Worm (Caenorhabditis elegans): ENCODE results near the gene D1054.19.

Gene D1054.19

DNA sequence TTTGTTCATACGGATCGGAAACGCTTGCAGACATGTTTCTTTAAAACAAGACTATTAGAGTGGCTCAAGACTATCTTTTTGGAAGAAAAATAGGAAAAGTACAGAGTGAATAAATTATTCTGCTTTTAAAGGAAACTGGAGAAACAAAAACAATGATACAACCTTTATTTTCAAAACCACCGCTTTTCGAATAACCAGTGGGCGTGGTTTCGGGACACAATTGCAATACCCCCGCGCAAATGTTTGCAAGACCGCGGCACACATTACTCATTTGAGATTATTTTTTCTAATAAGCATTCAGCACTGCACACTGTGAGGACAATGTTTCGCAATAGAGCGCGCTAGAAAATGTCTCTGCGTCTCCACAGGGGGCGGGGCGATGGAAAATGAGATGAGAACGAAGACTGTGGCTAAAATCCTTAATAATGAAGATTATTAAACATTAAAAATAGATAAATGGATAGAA, 12.3 kb downstream of the D1054.19 start, which contains the start of gene plrg-1 (continued):
- TF ChIP-seq F13H6.1 (tag; optimal IDR thresholded peaks at IDR 0.05) (peak; percentile 93), nhr-23 (tag; optimal IDR thresholded peaks at IDR 0.05) (no peak)

DNA sequence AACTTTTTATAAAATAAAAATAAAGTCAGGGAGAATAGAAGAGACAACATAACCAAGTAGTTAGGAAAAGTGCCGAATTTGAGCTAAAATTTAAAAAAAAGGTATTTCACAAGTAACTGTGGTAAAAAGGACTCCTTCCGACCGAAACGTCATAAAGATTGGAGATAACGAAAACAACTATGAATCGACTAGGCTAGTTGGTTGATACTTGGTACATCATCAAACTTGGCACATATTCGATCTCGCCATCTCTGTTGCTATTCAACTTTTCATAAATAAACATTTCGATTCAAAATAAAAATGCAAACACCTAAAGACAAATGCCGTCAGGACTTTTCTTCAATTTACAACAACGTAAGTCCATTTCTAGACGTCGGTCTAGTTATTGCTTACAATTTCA, 16.2 kb downstream of the D1054.19 start, which contains the start of gene C29A12.22:
Gene C29A12.22 (plus strand): TSS at position 301 of the 400 bp plus-strand sequence.
- TF ChIP-seq unc-39 (tag; optimal IDR thresholded peaks at IDR 0.05) (no peak), nhr-77 (tag; optimal IDR thresholded peaks at IDR 0.05) (no peak), nhr-25 (tag; optimal IDR thresholded peaks at IDR 0.05) (no peak), blmp-1 (tag; optimal IDR thresholded peaks at IDR 0.05; ENCODE audit: insufficient read depth) (no peak), lsy-2 (tag; optimal IDR thresholded peaks at IDR 0.05) (no peak), zag-1 (tag; optimal IDR thresholded peaks at IDR 0.05) (no peak), sma-9 (GFP tag; optimal IDR thresholded peaks at IDR 0.05) (no peak), sma-9 (tag; optimal IDR thresholded peaks at IDR 0.05) (no peak), nhr-23 (tag; optimal IDR thresholded peaks at IDR 0.05) (no peak), unc-62 (GFP tag; optimal IDR thresholded peaks at IDR 0.05) (no peak)

DNA sequence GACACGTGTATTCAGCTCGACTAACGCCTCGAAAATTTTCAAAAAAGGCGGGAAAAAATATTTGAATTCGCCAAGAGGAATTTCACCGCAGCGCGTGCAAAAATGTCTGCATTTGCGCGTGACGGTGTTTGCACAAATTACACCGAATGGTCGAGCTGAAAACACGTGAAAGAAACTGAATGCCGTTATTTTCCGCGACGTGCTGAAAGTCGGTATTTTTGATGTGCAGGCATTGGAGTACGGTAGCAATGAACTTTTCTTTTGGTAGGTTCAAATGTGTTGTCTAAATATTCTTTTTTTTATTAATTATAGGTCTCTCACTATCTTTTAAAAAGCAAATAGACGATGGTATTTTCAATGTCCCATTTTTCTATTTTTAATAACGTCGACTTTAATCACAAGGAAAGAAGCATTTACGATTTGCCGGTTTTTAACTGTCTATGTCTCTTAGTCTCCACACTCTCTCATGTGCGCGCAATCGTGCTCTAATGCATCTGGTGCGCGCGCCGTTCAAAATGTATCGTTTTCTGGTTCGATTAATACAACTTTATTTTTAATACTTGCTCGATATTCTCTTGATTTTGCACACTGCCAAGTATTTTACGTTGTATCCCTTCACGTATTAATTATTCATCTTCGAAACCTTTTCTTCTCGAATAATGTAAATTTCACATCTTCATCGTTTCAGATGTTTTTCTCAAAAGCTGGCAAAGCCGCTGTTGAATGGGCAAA, 18.0 kb downstream of the D1054.19 start, which contains the start of the genes C29A12.1 and lig-1:
Gene C29A12.1 (minus strand): TSS at position 63 of the 732 bp plus-strand sequence.
Gene lig-1 (plus strand): TSS at position 682 of the 732 bp plus-strand sequence.
- no peak for TF ChIP-seq nhr-23 (tag; optimal IDR thresholded peaks at IDR 0.05)
- no peak for TF ChIP-seq nhr-12 (tag; optimal IDR thresholded peaks at IDR 0.05)
- TF ChIP-seq zag-1 (tag; optimal IDR thresholded peaks at IDR 0.05), result no peak
- TF ChIP-seq C34F6.9 (tag; optimal IDR thresholded peaks at IDR 0.05), result peak; percentile 22
- TF ChIP-seq nhr-77 (tag; optimal IDR thresholded peaks at IDR 0.05), result no peak
- peak; percentile 45 for TF ChIP-seq unc-55 (GFP tag; optimal IDR thresholded peaks at IDR 0.05)
- TF ChIP-seq nhr-129 (tag; optimal IDR thresholded peaks at IDR 0.05), result peak; percentile 39
- peak; percentile 41 for TF ChIP-seq gmeb-1 (tag; optimal IDR thresholded peaks at IDR 0.05)
- TF ChIP-seq Y55F3AM.14 (GFP tag; optimal IDR thresholded peaks at IDR 0.05), result no peak
- TF ChIP-seq lin-13 (GFP tag; optimal IDR thresholded peaks at IDR 0.05), result no peak
- no peak for TF ChIP-seq nhr-6 (tag; optimal IDR thresholded peaks at IDR 0.05)
- peak in 1 of 2 experiments; percentile 36 for TF ChIP-seq lsy-2 (tag; optimal IDR thresholded peaks at IDR 0.05)
- no peak for TF ChIP-seq ztf-1 (GFP tag; conservative IDR thresholded peaks at IDR 0.05)

DNA sequence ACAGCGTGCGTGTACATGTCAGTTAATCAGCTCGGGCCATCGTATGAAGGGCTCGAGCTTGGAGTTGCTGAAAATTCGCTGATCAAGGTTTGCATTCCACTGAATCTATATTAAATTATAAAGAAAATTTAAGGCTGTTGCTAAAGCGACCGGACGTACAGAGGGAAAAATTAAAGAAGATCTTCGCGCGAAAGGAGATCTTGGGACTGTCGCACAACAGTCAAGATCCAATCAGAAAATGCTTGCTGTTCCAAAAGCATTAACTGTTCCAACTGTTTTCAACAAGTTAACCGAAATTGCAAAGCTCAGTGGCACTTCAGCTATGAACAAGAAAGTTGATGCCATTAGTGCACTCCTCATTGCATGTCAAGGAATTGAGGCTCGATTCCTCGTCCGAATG, 18.7 kb downstream of the D1054.19 start:
- no peak for TF ChIP-seq ztf-1 (GFP tag; conservative IDR thresholded peaks at IDR 0.05)
- TF ChIP-seq mbf-1 (tag; optimal IDR thresholded peaks at IDR 0.05), result no peak
- TF ChIP-seq Y55F3AM.14 (GFP tag; optimal IDR thresholded peaks at IDR 0.05), result no peak
- no peak for TF ChIP-seq aly-2 (tag; optimal IDR thresholded peaks at IDR 0.05)
- TF ChIP-seq ZK546.5 (tag; optimal IDR thresholded peaks at IDR 0.05), result no peak
- TF ChIP-seq nhr-129 (tag; optimal IDR thresholded peaks at IDR 0.05), result no peak
- no peak for TF ChIP-seq nhr-237 (tag; optimal IDR thresholded peaks at IDR 0.05)
- no peak for TF ChIP-seq alr-1 (tag; optimal IDR thresholded peaks at IDR 0.05)
- TF ChIP-seq C34F6.9 (tag; optimal IDR thresholded peaks at IDR 0.05), result no peak
- TF ChIP-seq sma-9 (GFP tag; optimal IDR thresholded peaks at IDR 0.05), result no peak
- TF ChIP-seq sma-9 (tag; optimal IDR thresholded peaks at IDR 0.05), result no peak

DNA sequence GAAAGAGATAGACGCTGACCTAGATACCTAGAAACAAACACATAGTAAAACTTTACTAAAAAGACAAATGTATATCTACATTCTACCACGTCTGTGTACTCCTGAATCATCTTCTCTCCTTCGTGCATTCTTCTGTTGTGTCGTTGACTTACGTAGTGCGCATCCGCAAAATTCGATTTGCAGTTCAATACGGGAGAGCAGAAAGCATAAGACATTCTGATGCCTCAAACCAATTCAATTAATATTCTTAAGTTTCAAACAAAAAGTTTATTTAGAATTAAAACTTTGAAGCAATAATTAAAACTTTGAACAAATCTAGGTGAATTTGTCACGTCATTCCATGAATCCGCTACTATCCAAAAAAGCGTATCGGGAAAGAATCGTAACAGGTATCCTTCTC, 21.2 kb downstream of the D1054.19 start:
- TF ChIP-seq elt-1 (tag; optimal IDR thresholded peaks at IDR 0.05) (no peak), nhr-12 (tag; optimal IDR thresholded peaks at IDR 0.05) (no peak), ceh-16 (tag; optimal IDR thresholded peaks at IDR 0.05) (no peak), unc-39 (tag; optimal IDR thresholded peaks at IDR 0.05) (no peak), mbf-1 (tag; optimal IDR thresholded peaks at IDR 0.05) (no peak), sem-4 (tag; optimal IDR thresholded peaks at IDR 0.05) (no peak), nhr-25 (tag; optimal IDR thresholded peaks at IDR 0.05) (no peak), lin-13 (GFP tag; optimal IDR thresholded peaks at IDR 0.05) (no peak), ztf-4 (tag; optimal IDR thresholded peaks at IDR 0.05) (no peak), fos-1 (tag; optimal IDR thresholded peaks at IDR 0.05) (no peak), lin-11 (tag; optimal IDR thresholded peaks at IDR 0.05) (no peak), crh-2 (tag; optimal IDR thresholded peaks at IDR 0.05) (no peak), nhr-129 (tag; optimal IDR thresholded peaks at IDR 0.05) (no peak), mdl-1 (tag; optimal IDR thresholded peaks at IDR 0.05) (no peak), lsy-2 (tag; optimal IDR thresholded peaks at IDR 0.05) (no peak), nhr-21 (tag; optimal IDR thresholded peaks at IDR 0.05) (no peak), nhr-6 (tag; optimal IDR thresholded peaks at IDR 0.05) (no peak), unc-55 (GFP tag; optimal IDR thresholded peaks at IDR 0.05) (no peak), egl-27 (tag; optimal IDR thresholded peaks at IDR 0.05) (no peak)

All from whole organism, L2 larva.